Worm (Caenorhabditis elegans): ENCODE data around the gene mrps-5.

ce11 chrV:12555872-12556271 lies 7.4 kb upstream of the mrps-5 start:
- TF ChIP-seq cebp-1 (GFP tag; IDR thresholded peaks at IDR 0.05) (no peak), cebp-1 (tag; optimal IDR thresholded peaks at IDR 0.05) (no peak), ztf-6 (GFP tag; IDR thresholded peaks at IDR 0.05) (no peak), unc-62 (GFP tag; optimal IDR thresholded peaks at IDR 0.05) (no peak), lin-40 (tag; optimal IDR thresholded peaks at IDR 0.05) (no peak), mel-28 (tag; optimal IDR thresholded peaks at IDR 0.05; ENCODE audit: borderline replicate concordance) (no peak), pha-4 (tag; optimal IDR thresholded peaks at IDR 0.05) (no peak), ets-4 (GFP tag; optimal IDR thresholded peaks at IDR 0.05) (no peak), lsy-27 (tag; optimal IDR thresholded peaks at IDR 0.05; ENCODE audit: borderline replicate concordance, insufficient read depth) (no peak), rcor-1 (GFP tag; IDR thresholded peaks at IDR 0.05) (no peak), akir-1 (GFP tag; optimal IDR thresholded peaks at IDR 0.05) (no peak), snpc-1.3 (tag; optimal IDR thresholded peaks at IDR 0.05; ENCODE audit: insufficient read depth) (no peak), T26A5.8 (tag; optimal IDR thresholded peaks at IDR 0.05) (no peak)
